Worm (Caenorhabditis elegans): ENCODE results near the gene gei-13.

- TF ChIP-seq flt-1 (GFP tag; IDR thresholded peaks at IDR 0.05) (no peak), med-1 (GFP tag; optimal IDR thresholded peaks at IDR 0.05; ENCODE audit: insufficient read depth) (no peak), cog-1 (tag; optimal IDR thresholded peaks at IDR 0.05) (no peak), tab-1 (GFP tag; IDR thresholded peaks at IDR 0.05) (no peak), ztf-29 (GFP tag; IDR thresholded peaks at IDR 0.05) (no peak), ztf-23 (GFP tag; IDR thresholded peaks at IDR 0.05) (no peak), T22C8.4 (GFP tag; IDR thresholded peaks at IDR 0.05) (no peak), ref-1 (GFP tag; conservative IDR thresholded peaks at IDR 0.05) (no peak)
Measured at ce11 chrIII:9645099-9645498, 8.2 kb upstream of the gei-13 start.
